Worm (Caenorhabditis elegans) whole organism, midembryonic: ENCODE data around the gene eor-2.

Experiments used
- flt-1 ChIP-seq: fragments of 200-800 bp; sonication (Bioruptor generic); IDR thresholded peaks from 2 replicates; pipeline ENCODE4 v1.3.6; 2022; ENCODE audit warnings: missing genetic modification characterization, missing compliant biosample characterization
- med-1 ChIP-seq: sonication (generic microtip); optimal IDR thresholded peaks from 2 replicates; lab custom pipeline; 2017; ENCODE audit warnings: missing genetic modification characterization, mild to moderate bottlenecking, missing compliant biosample characterization, antibody characterized with exemption, missing genetic modification reagents; ENCODE audit not compliant: insufficient read depth
- tab-1 ChIP-seq: fragments of 200-800 bp; sonication (Bioruptor generic); IDR thresholded peaks from 2 replicates; pipeline ENCODE4 v1.3.6; 2022; ENCODE audit warnings: missing genetic modification characterization, missing compliant biosample characterization
- ztf-23 ChIP-seq: fragments of 200-800 bp; sonication (Bioruptor generic); IDR thresholded peaks from 2 replicates; pipeline ENCODE4 v1.3.6; 2022; ENCODE audit warnings: missing genetic modification reagents, missing genetic modification characterization, missing compliant biosample characterization

ce11 chrX:14562286-14563086 is 40.3 kb upstream of the eor-2 start:
- TF ChIP-seq ztf-23 (GFP tag; lab: Robert Waterston, UW) = no peak
- no peak for TF ChIP-seq med-1
- TF ChIP-seq flt-1 (GFP tag; lab: Robert Waterston, UW) = no peak
- no peak for TF ChIP-seq tab-1 (GFP tag; lab: Robert Waterston, UW)
